Fruit fly (Drosophila melanogaster) whole organism, adult: ENCODE results near the gene CG7824.

Experiments
- CG11617 ChIP-seq: fragments of 200-800 bp; sonication (Bioruptor generic); optimal IDR thresholded peaks from 2 replicates; lab custom pipeline; 2017; ENCODE audit warnings: mild to moderate bottlenecking, missing biosample characterization, missing genetic modification reagents, missing genetic modification characterization
- CG12768 ChIP-seq: fragments of 200-800 bp; sonication (Bioruptor generic); optimal IDR thresholded peaks from 2 replicates; lab custom pipeline; 2017; ENCODE audit warnings: missing biosample characterization, missing genetic modification characterization, mild to moderate bottlenecking, moderate library complexity, missing genetic modification reagents
- CG14711 ChIP-seq: fragments of 200-800 bp; sonication (Bioruptor generic); optimal IDR thresholded peaks from 2 replicates; lab custom pipeline; 2018; ENCODE audit warnings: missing biosample characterization, mild to moderate bottlenecking, missing genetic modification characterization, moderate library complexity
- CG1620 ChIP-seq: fragments of 200-800 bp; sonication (Bioruptor generic); optimal IDR thresholded peaks from 2 replicates; lab custom pipeline; 2016; ENCODE audit warnings: missing biosample characterization, missing genetic modification characterization
- CG33017 ChIP-seq: fragments of 200-800 bp; sonication (Bioruptor generic); optimal IDR thresholded peaks from 2 replicates; lab custom pipeline; 2018; ENCODE audit warnings: missing biosample characterization, mild to moderate bottlenecking, missing genetic modification characterization, moderate library complexity
- CG5204 ChIP-seq: fragments of 200-800 bp; sonication (Bioruptor generic); optimal IDR thresholded peaks from 2 replicates; lab custom pipeline; 2016; ENCODE audit warnings: missing biosample characterization, missing genetic modification characterization
- CG7045 ChIP-seq: fragments of 200-800 bp; sonication (Bioruptor generic); optimal IDR thresholded peaks from 2 replicates; lab custom pipeline; 2017; ENCODE audit warnings: missing biosample characterization, mild to moderate bottlenecking, missing genetic modification characterization
- CG7101 ChIP-seq: fragments of 200-800 bp; sonication (Bioruptor generic); optimal IDR thresholded peaks from 2 replicates; lab custom pipeline; 2018; ENCODE audit warnings: missing biosample characterization, mild to moderate bottlenecking, missing genetic modification characterization, moderate library complexity
- Clk ChIP-seq: fragments of 200-800 bp; sonication (Bioruptor generic); optimal IDR thresholded peaks from 2 replicates; lab custom pipeline; 2017; ENCODE audit warnings: missing biosample characterization, missing genetic modification characterization
- Crg-1 ChIP-seq: fragments of 200-800 bp; sonication (Bioruptor generic); optimal IDR thresholded peaks from 2 replicates; lab custom pipeline; 2016; ENCODE audit warnings: missing biosample characterization, missing genetic modification characterization
- Hr96 ChIP-seq: fragments of 200-800 bp; sonication (Bioruptor generic); optimal IDR thresholded peaks from 2 replicates; lab custom pipeline; 2016; ENCODE audit warnings: missing biosample characterization, missing genetic modification characterization
- Mnt ChIP-seq: fragments of 200-800 bp; sonication (Bioruptor generic); optimal IDR thresholded peaks from 2 replicates; lab custom pipeline; 2016; ENCODE audit warnings: missing biosample characterization, mild to moderate bottlenecking, missing genetic modification characterization
- bab1 ChIP-seq: fragments of 200-800 bp; sonication (Bioruptor generic); optimal IDR thresholded peaks from 3 replicates; lab custom pipeline; 2019; ENCODE audit warnings: missing biosample characterization, mild to moderate bottlenecking, missing genetic modification characterization, moderate library complexity
- cic ChIP-seq: fragments of 200-800 bp; sonication (Bioruptor generic); optimal IDR thresholded peaks from 2 replicates; lab custom pipeline; 2017; ENCODE audit warnings: missing biosample characterization, mild to moderate bottlenecking, missing genetic modification characterization, moderate library complexity
- cnc ChIP-seq, 2 experiments: fragments of >200 bp; optimal IDR thresholded peaks; 2 replicates each; lab custom pipeline; 2017
- kay ChIP-seq: fragments of 200-800 bp; sonication (Bioruptor generic); peaks from one replicate; lab custom pipeline; 2016; ENCODE audit warnings: missing biosample characterization, missing genetic modification characterization, borderline replicate concordance
- ovo ChIP-seq: fragments of 200-800 bp; sonication (Bioruptor generic); optimal IDR thresholded peaks from 2 replicates; lab custom pipeline; 2016; ENCODE audit warnings: missing biosample characterization, missing genetic modification characterization
- pad ChIP-seq: fragments of 200-800 bp; sonication (Bioruptor generic); optimal IDR thresholded peaks from 3 replicates; lab custom pipeline; 2017; ENCODE audit warnings: missing biosample characterization, missing genetic modification characterization, mild to moderate bottlenecking, moderate library complexity, missing genetic modification reagents
- tj ChIP-seq: fragments of 200-800 bp; sonication (Bioruptor generic); optimal IDR thresholded peaks from 3 replicates; lab custom pipeline; 2017; ENCODE audit warnings: missing biosample characterization, mild to moderate bottlenecking, missing genetic modification characterization, moderate library complexity
- toe ChIP-seq: fragments of 200-800 bp; sonication (Bioruptor generic); optimal IDR thresholded peaks from 2 replicates; lab custom pipeline; 2016; ENCODE audit warnings: missing biosample characterization, missing genetic modification characterization

Gene CG7824

DNA sequence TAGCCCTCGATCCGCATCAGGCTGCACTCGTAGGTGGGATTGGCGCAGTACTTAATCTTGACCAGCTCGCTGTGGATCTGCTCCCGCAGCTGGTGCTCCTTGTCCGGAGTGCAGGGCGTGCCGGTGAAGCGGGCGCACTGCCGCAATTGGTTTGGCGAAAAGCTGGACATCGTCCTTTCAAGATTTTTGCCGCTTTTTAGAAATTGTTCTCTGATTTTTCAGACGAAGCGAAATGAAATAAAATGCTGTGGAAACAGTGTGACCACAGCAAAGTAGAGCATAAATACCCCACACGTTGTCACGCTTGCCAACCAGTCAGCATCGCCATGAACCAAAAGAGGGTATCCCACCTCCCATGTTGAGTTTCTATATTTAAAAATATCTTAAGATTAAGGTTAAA is 1.5 kb downstream of the CG7824 start, which contains the start of gene dgt1:
Gene dgt1, minus strand, starts transcription at position 264 of the 400 bp plus-strand sequence.
- no peak for TF ChIP-seq tj (GFP tag; lab: Kevin White, UChicago)
- TF ChIP-seq Mnt (GFP tag; lab: Kevin White, UChicago): peak; percentile 42
- TF ChIP-seq pad (GFP tag; lab: Kevin White, UChicago): no peak
- TF ChIP-seq bab1 (GFP tag; lab: Kevin White, UChicago): peak; percentile 22

DNA sequence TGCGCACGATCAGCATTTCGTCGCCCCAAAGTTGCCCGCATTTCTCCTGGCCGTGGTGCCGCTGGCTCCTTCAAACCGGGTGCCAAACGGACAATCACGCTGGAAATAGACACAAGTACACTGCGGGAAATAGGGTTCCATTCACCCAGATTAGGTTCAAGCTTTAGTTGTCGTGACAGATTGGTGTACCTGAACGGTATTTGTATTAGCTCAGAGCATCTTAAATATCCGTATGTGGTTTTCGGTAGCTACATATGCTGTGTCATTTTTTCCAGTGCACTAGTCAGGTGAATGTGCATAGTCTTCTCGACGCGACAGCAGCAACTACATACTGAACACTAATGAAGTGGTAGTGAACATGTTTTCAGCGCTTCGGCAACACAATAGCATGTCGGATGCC is 11.6 kb downstream of the CG7824 start:
- no peak for TF ChIP-seq pad (GFP tag; lab: Kevin White, UChicago)
- TF ChIP-seq tj (GFP tag; lab: Kevin White, UChicago): no peak
- TF ChIP-seq Clk (GFP tag; lab: Kevin White, UChicago): no peak
- TF ChIP-seq cic: no peak
- no peak for TF ChIP-seq CG11617 (GFP tag; lab: Kevin White, UChicago)
- TF ChIP-seq ovo (GFP tag; lab: Kevin White, UChicago): no peak
- no peak for TF ChIP-seq CG7101 (tag; lab: Kevin White, UChicago)
- no peak for TF ChIP-seq Mnt (GFP tag; lab: Kevin White, UChicago)
- TF ChIP-seq CG7045 (GFP tag; lab: Kevin White, UChicago): no peak
- TF ChIP-seq cnc (optimal IDR thresholded peaks at IDR 0.05; lab: Kevin White, UChicago): no peak

DNA sequence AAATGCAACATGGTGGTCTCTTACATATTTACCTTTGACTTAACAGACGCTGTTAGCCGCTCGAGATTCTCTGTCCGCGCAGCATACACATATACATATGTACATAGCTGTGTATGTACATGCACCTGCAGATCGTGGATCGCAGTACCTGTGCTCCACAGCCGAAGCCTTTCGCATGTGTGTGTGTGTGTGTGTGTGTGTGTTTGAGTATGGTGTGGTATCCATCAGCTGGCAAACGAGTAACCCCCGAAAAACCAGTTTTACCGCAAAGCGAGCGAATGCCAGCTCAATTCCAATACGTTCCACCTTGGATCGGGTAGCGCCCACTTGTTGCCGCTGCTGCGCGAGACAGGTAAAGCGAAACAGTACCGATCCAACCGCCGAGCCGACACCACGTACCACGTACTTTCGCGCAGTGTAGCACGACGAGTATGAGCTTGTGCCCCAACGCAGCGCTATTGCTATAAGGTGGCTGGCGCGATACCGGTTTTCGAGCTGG is 17.4 kb downstream of the CG7824 start, which contains the start of gene Cad99C:
Gene Cad99C, plus strand, starts transcription at position 365 of the 499 bp plus-strand sequence.
- TF ChIP-seq Hr96 (GFP tag; lab: Kevin White, UChicago): no peak
- peak; percentile 5 for TF ChIP-seq ovo (GFP tag; lab: Kevin White, UChicago)
- peak; percentile 46 for TF ChIP-seq tj (GFP tag; lab: Kevin White, UChicago)
- no peak for TF ChIP-seq kay
- TF ChIP-seq CG11617 (GFP tag; lab: Kevin White, UChicago): no peak

DNA sequence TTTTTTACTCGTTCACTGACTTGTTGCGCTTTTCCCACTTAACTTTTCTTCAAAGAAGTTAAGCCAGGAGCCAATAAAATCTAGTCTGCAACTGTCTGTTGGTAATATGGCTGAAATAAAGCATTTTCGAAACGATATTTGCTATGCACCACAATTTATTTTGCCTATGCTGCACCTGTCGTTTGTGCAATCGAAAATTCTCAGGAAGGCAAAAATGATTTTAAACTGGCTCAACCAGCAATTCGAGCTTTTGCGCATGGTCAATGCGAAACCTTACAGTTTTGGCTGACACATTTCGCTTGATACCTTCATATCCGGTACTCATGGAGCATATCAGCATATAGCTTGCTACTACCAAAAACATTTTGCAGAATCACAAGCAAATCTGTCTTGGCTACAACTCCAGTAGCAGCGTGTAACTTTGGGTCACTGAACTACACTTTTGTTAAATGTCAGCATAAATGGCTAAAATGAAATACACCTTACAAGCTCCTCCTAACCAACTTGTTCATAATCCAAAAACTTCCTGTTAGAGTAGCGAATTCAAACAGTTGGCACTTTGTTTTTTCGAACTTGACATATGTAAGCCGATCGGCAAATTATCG is 18.9 kb downstream of the CG7824 start:
- TF ChIP-seq pad (GFP tag; lab: Kevin White, UChicago) (no peak), CG11617 (GFP tag; lab: Kevin White, UChicago) (no peak), cic (no peak), ovo (GFP tag; lab: Kevin White, UChicago) (no peak), Clk (GFP tag; lab: Kevin White, UChicago) (no peak), Mnt (GFP tag; lab: Kevin White, UChicago) (no peak), CG7101 (tag; lab: Kevin White, UChicago) (no peak), toe (GFP tag; lab: Kevin White, UChicago) (no peak), kay (no peak), tj (GFP tag; lab: Kevin White, UChicago) (peak; percentile 95), bab1 (GFP tag; lab: Kevin White, UChicago) (peak; percentile 56)

DNA sequence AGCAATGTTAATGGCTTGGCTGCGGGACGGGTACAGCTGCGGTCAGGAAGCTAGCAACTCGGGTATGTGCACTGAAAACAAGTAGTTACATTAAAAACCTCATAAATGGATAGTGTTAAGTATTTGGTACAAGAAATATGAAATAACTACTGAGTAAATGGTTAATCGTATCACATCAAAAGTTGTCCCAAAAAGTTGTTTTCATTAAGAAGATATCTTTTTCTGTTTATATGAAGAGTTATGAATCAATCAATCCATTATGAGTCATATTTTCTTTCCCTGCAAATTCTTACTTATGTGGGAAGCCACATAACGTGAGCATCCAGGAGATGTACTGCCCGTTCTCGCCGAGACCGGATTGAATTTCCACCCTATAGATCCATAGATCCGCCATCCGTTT is 20.0 kb downstream of the CG7824 start:
- TF ChIP-seq CG5204 (GFP tag; lab: Kevin White, UChicago): no peak
- no peak for TF ChIP-seq Clk (GFP tag; lab: Kevin White, UChicago)
- TF ChIP-seq cic: no peak
- no peak for TF ChIP-seq tj (GFP tag; lab: Kevin White, UChicago)
- no peak for TF ChIP-seq Crg-1 (GFP tag; lab: Kevin White, UChicago)
- TF ChIP-seq Hr96 (GFP tag; lab: Kevin White, UChicago): no peak
- no peak for TF ChIP-seq CG33017 (tag; lab: Kevin White, UChicago)
- no peak for TF ChIP-seq CG11617 (GFP tag; lab: Kevin White, UChicago)
- no peak for TF ChIP-seq kay
- no peak for TF ChIP-seq Mnt (GFP tag; lab: Kevin White, UChicago)
- TF ChIP-seq toe (GFP tag; lab: Kevin White, UChicago): no peak
- no peak for TF ChIP-seq CG7045 (GFP tag; lab: Kevin White, UChicago)
- TF ChIP-seq cnc (optimal IDR thresholded peaks at IDR 0.05; lab: Kevin White, UChicago): no peak
- TF ChIP-seq CG7101 (tag; lab: Kevin White, UChicago): no peak
- TF ChIP-seq ovo (GFP tag; lab: Kevin White, UChicago): no peak
- no peak for TF ChIP-seq bab1 (GFP tag; lab: Kevin White, UChicago)
- no peak for TF ChIP-seq CG12768 (GFP tag; lab: Kevin White, UChicago)
- TF ChIP-seq CG1620 (GFP tag; lab: Kevin White, UChicago): no peak
- no peak for TF ChIP-seq CG14711 (tag; lab: Kevin White, UChicago)

DNA sequence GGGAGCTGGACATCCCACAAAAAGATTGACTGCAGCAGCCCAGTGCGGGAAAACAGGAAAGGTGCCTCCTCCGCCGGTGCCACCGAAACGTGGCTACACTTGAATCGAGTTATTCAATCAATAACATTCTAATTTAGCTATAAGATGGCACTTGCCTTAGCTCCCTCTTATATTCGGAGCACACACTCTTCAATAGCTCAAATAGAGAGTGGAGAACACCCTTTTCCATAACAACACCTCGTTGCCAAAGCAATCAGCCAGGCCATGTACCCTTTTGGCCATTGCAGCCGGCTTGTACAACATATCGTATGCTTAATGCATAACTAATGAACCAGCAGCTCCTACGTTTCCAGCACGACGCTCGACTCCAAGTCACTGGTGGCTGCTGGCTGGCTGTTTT is 21.0 kb downstream of the CG7824 start:
- no peak for TF ChIP-seq tj (GFP tag; lab: Kevin White, UChicago)
- no peak for TF ChIP-seq Crg-1 (GFP tag; lab: Kevin White, UChicago)
- TF ChIP-seq Hr96 (GFP tag; lab: Kevin White, UChicago): no peak
- TF ChIP-seq CG1620 (GFP tag; lab: Kevin White, UChicago): no peak
- TF ChIP-seq CG12768 (GFP tag; lab: Kevin White, UChicago): no peak
- TF ChIP-seq pad (GFP tag; lab: Kevin White, UChicago): no peak
- no peak for TF ChIP-seq ovo (GFP tag; lab: Kevin White, UChicago)
- TF ChIP-seq bab1 (GFP tag; lab: Kevin White, UChicago): no peak
- no peak for TF ChIP-seq cnc (optimal IDR thresholded peaks at IDR 0.05; lab: Kevin White, UChicago)
- TF ChIP-seq cic: no peak
- no peak for TF ChIP-seq toe (GFP tag; lab: Kevin White, UChicago)
- no peak for TF ChIP-seq CG7101 (tag; lab: Kevin White, UChicago)
- TF ChIP-seq Clk (GFP tag; lab: Kevin White, UChicago): no peak
- no peak for TF ChIP-seq CG11617 (GFP tag; lab: Kevin White, UChicago)
- TF ChIP-seq CG33017 (tag; lab: Kevin White, UChicago): no peak
